Fruit fly (Drosophila melanogaster): ENCODE results near the gene CG14710.
A peak's percentile ranks its signal among the peaks of the same experiment; 100 is the strongest.

CG14710 gene

dm6 chr3R:11649449-11649848 lies 29.6 kb downstream of the CG14710 start:
- peak; percentile 76 for TF ChIP-seq CG8159 (tag; optimal IDR thresholded peaks at IDR 0.05)
- TF ChIP-seq CG34367 (tag; optimal IDR thresholded peaks at IDR 0.05) = peak; percentile 64
- TF ChIP-seq CG10348 (GFP tag; IDR thresholded peaks at IDR 0.05) = peak; percentile 87
- peak; percentile 35 for TF ChIP-seq CG13204 (GFP tag; optimal IDR thresholded peaks at IDR 0.05)
- peak; percentile 77 for TF ChIP-seq CG14655 (GFP tag; optimal IDR thresholded peaks at IDR 0.05)
- peak; percentile 72 for TF ChIP-seq CG17806 (tag; optimal IDR thresholded peaks at IDR 0.05)
- peak; percentile 79 for TF ChIP-seq Snoo (tag; optimal IDR thresholded peaks at IDR 0.05)
- peak; percentile 90 for TF ChIP-seq Ets98B (GFP tag; IDR thresholded peaks at IDR 0.05)
- peak; percentile 90 for TF ChIP-seq CG32121 (GFP tag; IDR thresholded peaks at IDR 0.05)
- peak; percentile 81 for TF ChIP-seq CG15710 (tag; optimal IDR thresholded peaks at IDR 0.05)
- TF ChIP-seq D1 (tag; optimal IDR thresholded peaks at IDR 0.05) = no peak
- TF ChIP-seq CG4496 (GFP tag; IDR thresholded peaks at IDR 0.05) = peak; percentile 94
- TF ChIP-seq Pif1A (GFP tag; optimal IDR thresholded peaks at IDR 0.05) = peak; percentile 82
- TF ChIP-seq CG8301 (tag; optimal IDR thresholded peaks at IDR 0.05) = peak; percentile 70
- TF ChIP-seq fd96Ca (GFP tag; IDR thresholded peaks at IDR 0.05) = peak; percentile 92
- TF ChIP-seq CG9948 (tag; optimal IDR thresholded peaks at IDR 0.05) = peak; percentile 68
- peak; percentile 76 for TF ChIP-seq CG12605 (GFP tag; IDR thresholded peaks at IDR 0.05)
- TF ChIP-seq EcR (GFP tag; optimal IDR thresholded peaks at IDR 0.05) = no peak
- TF ChIP-seq rn (GFP tag; IDR thresholded peaks at IDR 0.05) = peak; percentile 80
- peak; percentile 67 for TF ChIP-seq Pif1B (GFP tag; optimal IDR thresholded peaks at IDR 0.05)
- no peak for TF ChIP-seq gl (tag; optimal IDR thresholded peaks at IDR 0.05)

DNA sequence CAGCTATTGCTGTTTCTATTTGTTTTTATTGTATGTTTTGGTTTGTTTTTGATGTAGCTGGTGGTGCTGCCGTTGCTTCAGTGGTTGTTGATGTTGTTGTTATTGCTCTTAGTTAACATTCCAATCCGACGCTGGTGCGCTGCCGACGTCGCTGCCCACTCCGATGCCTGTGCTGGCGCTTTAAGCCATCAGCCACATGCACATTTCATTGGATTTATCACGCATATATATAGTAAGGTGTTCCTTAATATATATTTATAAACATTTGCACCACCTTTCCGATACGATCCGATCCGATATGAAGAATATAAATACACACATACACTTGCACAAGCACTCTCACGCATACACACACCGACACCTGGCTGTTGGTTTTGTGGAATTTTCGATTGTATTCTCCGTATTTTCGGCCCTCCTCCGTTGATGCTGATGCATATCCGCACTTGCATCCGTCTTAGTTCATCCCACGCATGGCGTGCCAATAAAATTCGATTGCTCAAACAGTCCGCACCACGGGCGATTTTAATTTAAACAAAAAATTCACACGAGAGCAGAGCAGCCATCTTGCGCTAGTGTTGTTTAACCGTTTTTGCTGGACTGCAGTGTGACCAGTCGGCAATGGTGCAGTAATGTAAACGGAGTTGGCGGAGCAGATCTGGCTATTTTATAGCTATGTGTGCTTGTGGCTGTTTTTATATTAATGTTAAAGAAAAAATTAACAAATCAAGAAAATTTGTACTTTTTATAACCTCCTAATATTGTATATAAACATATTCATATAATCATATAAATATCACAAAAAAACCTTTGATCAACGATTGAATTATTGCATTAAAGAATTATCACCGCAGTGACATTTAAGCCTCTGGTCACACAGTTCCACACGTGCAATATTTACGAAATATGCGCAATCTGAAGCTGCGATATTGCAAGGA lies 30.5 kb downstream of the CG14710 start, which contains the start of the genes Csk and Elp1:
Csk (minus strand) TSS at position 602 of the 935 bp plus-strand sequence.
Elp1 (plus strand) TSS at position 867 of the 935 bp plus-strand sequence.
- TF ChIP-seq Pif1A (GFP tag; optimal IDR thresholded peaks at IDR 0.05) = peak; percentile 23
- TF ChIP-seq CG15710 (tag; optimal IDR thresholded peaks at IDR 0.05) = peak; percentile 45
- TF ChIP-seq CG10348 (GFP tag; IDR thresholded peaks at IDR 0.05) = no peak
- TF ChIP-seq Ets98B (GFP tag; IDR thresholded peaks at IDR 0.05) = no peak
- TF ChIP-seq CG13204 (GFP tag; optimal IDR thresholded peaks at IDR 0.05) = no peak
- peak; percentile 26 for TF ChIP-seq CG34367 (tag; optimal IDR thresholded peaks at IDR 0.05)
- no peak for TF ChIP-seq EcR (GFP tag; optimal IDR thresholded peaks at IDR 0.05)
- peak; percentile 24 for TF ChIP-seq CG9948 (tag; optimal IDR thresholded peaks at IDR 0.05)
- 0 out of 3 replicates have a peak, but pooled peaks have one; percentile 39 for TF ChIP-seq CG4496 (GFP tag; IDR thresholded peaks at IDR 0.05)
- peak; percentile 15 for TF ChIP-seq CG14655 (GFP tag; optimal IDR thresholded peaks at IDR 0.05)
- TF ChIP-seq Snoo (tag; optimal IDR thresholded peaks at IDR 0.05) = no peak
- no peak for TF ChIP-seq CG12605 (GFP tag; IDR thresholded peaks at IDR 0.05)
- TF ChIP-seq CG8159 (tag; optimal IDR thresholded peaks at IDR 0.05) = peak; percentile 53
- TF ChIP-seq rn (GFP tag; IDR thresholded peaks at IDR 0.05) = no peak
- TF ChIP-seq gl (tag; optimal IDR thresholded peaks at IDR 0.05) = no peak
- no peak for TF ChIP-seq D1 (tag; optimal IDR thresholded peaks at IDR 0.05)
- TF ChIP-seq Pif1B (GFP tag; optimal IDR thresholded peaks at IDR 0.05) = peak; percentile 6
- TF ChIP-seq CG17806 (tag; optimal IDR thresholded peaks at IDR 0.05) = peak; percentile 20
- peak; percentile 8 for TF ChIP-seq CG8301 (tag; optimal IDR thresholded peaks at IDR 0.05)
- TF ChIP-seq fd96Ca (GFP tag; IDR thresholded peaks at IDR 0.05) = 0 out of 3 replicates have a peak, but pooled peaks have one; percentile 18
- TF ChIP-seq CG32121 (GFP tag; IDR thresholded peaks at IDR 0.05) = no peak; the same call in 1 of the 2 replicates

DNA sequence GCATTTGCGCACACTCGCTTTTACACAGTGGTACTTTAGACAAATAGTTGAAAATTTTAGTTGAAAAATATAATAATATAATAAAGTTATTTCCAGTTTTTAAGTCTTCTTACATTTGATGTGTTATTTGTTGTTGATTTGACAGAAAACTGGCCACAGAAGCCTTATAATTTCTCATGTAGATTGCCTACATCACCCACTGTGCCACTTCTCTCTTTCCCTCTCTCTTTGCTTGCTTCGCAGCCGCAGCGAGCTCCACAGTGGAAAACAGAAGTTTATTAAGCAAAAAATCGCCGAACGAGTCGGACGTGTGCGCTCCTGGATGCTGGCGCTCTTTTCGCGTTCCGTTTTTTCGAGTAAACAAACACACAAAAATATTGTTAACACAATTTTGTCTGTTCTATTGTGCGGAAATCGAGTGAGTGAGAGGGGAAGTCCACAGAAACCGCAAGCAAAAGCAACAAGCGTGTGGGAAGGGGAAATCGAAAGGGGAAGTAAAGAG lies 36.0 kb downstream of the CG14710 start, which contains the start of gene CG42327:
CG42327 (plus strand) TSS at position 277 of the 502 bp plus-strand sequence.
- TF ChIP-seq CG13204 (GFP tag; optimal IDR thresholded peaks at IDR 0.05) (peak; percentile 70), CG17806 (tag; optimal IDR thresholded peaks at IDR 0.05) (peak; percentile 95), rn (GFP tag; IDR thresholded peaks at IDR 0.05) (peak; percentile 89), Snoo (tag; optimal IDR thresholded peaks at IDR 0.05) (peak; percentile 93), Pif1B (GFP tag; optimal IDR thresholded peaks at IDR 0.05) (peak; percentile 97), CG15710 (tag; optimal IDR thresholded peaks at IDR 0.05) (peak; percentile 85), CG4496 (GFP tag; IDR thresholded peaks at IDR 0.05) (peak; percentile 98), D1 (tag; optimal IDR thresholded peaks at IDR 0.05) (peak; percentile 88), Ets98B (GFP tag; IDR thresholded peaks at IDR 0.05) (peak; percentile 98), fd96Ca (GFP tag; IDR thresholded peaks at IDR 0.05) (peak; percentile 97), CG34367 (tag; optimal IDR thresholded peaks at IDR 0.05) (peak; percentile 91), CG10348 (GFP tag; IDR thresholded peaks at IDR 0.05) (peak; percentile 63), Pif1A (GFP tag; optimal IDR thresholded peaks at IDR 0.05) (peak; percentile 95), CG32121 (GFP tag; IDR thresholded peaks at IDR 0.05) (peak; percentile 98), CG12605 (GFP tag; IDR thresholded peaks at IDR 0.05) (peak; percentile 97), CG8301 (tag; optimal IDR thresholded peaks at IDR 0.05) (peak; percentile 96), CG9948 (tag; optimal IDR thresholded peaks at IDR 0.05) (peak; percentile 92), CG8159 (tag; optimal IDR thresholded peaks at IDR 0.05) (peak; percentile 91), gl (tag; optimal IDR thresholded peaks at IDR 0.05) (peak; percentile 80), EcR (GFP tag; optimal IDR thresholded peaks at IDR 0.05) (peak; percentile 11), CG14655 (GFP tag; optimal IDR thresholded peaks at IDR 0.05) (peak; percentile 97)

DNA sequence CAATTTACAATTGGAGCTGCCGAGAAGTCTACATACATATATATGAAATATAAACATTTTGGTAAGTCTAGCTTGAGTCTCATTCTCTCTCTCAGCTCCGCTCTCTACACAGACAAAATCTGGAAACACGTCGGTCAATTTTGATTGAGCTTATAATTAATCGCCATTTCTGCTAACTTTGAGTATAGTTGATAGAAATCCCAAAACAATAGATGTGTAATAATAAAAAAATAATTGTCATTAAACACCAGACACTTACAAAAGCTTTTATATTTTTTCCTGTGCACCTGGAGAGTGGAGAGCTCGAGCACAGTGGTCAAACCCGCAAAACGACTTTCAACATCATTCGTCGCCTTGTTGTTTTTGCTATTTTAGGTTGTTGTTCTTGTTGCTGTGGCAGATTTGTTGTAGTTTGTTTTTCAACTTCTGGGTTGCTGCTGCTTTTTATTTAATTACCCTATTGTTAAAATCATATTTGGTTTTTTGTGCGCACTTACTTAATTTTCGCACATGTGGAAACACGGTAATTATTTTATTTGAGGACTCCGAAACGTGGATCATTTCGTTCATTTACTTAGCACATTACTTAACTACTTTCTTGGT lies 36.8 kb downstream of the CG14710 start:
- peak; percentile 97 for TF ChIP-seq rn (GFP tag; IDR thresholded peaks at IDR 0.05)
- TF ChIP-seq Pif1B (GFP tag; optimal IDR thresholded peaks at IDR 0.05) = peak; percentile 100
- TF ChIP-seq CG10348 (GFP tag; IDR thresholded peaks at IDR 0.05) = peak; percentile 94
- peak; percentile 98 for TF ChIP-seq Snoo (tag; optimal IDR thresholded peaks at IDR 0.05)
- TF ChIP-seq D1 (tag; optimal IDR thresholded peaks at IDR 0.05) = peak; percentile 97
- TF ChIP-seq EcR (GFP tag; optimal IDR thresholded peaks at IDR 0.05) = peak; percentile 60
- TF ChIP-seq gl (tag; optimal IDR thresholded peaks at IDR 0.05) = peak; percentile 98
- TF ChIP-seq CG34367 (tag; optimal IDR thresholded peaks at IDR 0.05) = peak; percentile 99
- TF ChIP-seq CG14655 (GFP tag; optimal IDR thresholded peaks at IDR 0.05) = peak; percentile 99
- peak; percentile 99 for TF ChIP-seq fd96Ca (GFP tag; IDR thresholded peaks at IDR 0.05)
- peak; percentile 99 for TF ChIP-seq CG8159 (tag; optimal IDR thresholded peaks at IDR 0.05)
- peak; percentile 99 for TF ChIP-seq CG9948 (tag; optimal IDR thresholded peaks at IDR 0.05)
- peak; percentile 99 for TF ChIP-seq CG15710 (tag; optimal IDR thresholded peaks at IDR 0.05)
- TF ChIP-seq Ets98B (GFP tag; IDR thresholded peaks at IDR 0.05) = peak; percentile 99
- TF ChIP-seq CG32121 (GFP tag; IDR thresholded peaks at IDR 0.05) = peak; percentile 99
- peak; percentile 99 for TF ChIP-seq CG4496 (GFP tag; IDR thresholded peaks at IDR 0.05)
- peak; percentile 99 for TF ChIP-seq CG12605 (GFP tag; IDR thresholded peaks at IDR 0.05)
- TF ChIP-seq CG17806 (tag; optimal IDR thresholded peaks at IDR 0.05) = peak; percentile 99
- peak; percentile 99 for TF ChIP-seq CG8301 (tag; optimal IDR thresholded peaks at IDR 0.05)
- peak; percentile 99 for TF ChIP-seq Pif1A (GFP tag; optimal IDR thresholded peaks at IDR 0.05)
- TF ChIP-seq CG13204 (GFP tag; optimal IDR thresholded peaks at IDR 0.05) = peak; percentile 96

All from whole organism, pupa.